Fruit fly (Drosophila melanogaster): ENCODE measurements around the gene CG11686.
A peak's percentile ranks its signal among the peaks of the same experiment; 100 is the strongest.

CG11686 gene

DNA sequence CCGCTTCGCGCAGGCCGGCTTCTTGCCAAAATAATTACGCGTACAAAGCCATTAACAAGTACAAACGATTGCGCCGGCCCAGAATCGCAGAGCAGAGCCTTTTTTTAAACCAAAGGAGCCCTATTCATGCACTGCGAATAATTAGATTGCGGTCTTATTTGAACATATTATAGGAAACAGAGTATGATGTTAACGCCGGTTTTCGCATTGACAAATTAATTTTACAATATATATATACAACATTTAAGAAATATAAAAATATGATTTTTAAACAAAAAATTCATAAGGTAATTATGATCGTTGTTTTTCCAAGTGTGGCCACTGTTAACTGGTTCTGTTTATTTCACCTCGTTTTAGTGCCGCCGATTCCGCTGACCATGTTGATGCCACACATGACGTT lies 45.1 kb upstream of the CG11686 start:
- TF ChIP-seq nom (GFP tag; optimal IDR thresholded peaks at IDR 0.05), result peak; percentile 32
- TF ChIP-seq CG14965 (GFP tag; optimal IDR thresholded peaks at IDR 0.05; ENCODE audit: borderline replicate concordance), result no peak

DNA sequence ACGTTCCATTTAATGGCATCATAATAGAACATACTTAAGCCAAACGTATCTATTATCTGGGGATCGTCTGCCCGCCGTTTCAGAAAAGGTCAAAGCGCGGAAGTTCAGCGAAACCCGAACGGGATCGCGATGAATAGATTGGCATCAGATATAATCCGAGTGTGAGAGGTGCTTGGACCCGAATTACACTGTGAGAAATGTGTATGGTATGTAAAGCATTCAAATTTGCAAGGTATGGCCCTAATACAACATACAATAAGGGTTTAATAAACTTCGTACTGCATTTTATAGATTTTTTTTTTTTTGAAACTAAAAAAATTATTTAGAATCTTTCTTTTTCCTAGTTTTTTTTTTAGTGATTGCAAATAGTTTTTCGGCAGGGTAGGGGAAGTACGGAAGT lies 41.4 kb upstream of the CG11686 start:
- TF ChIP-seq Med (GFP tag) (peak; percentile 64), CG18599 (GFP tag; optimal IDR thresholded peaks at IDR 0.05) (peak; percentile 21), CG32532 (GFP tag; IDR thresholded peaks at IDR 0.05) (peak; percentile 69), pb (GFP tag; optimal IDR thresholded peaks at IDR 0.05) (no peak), CG17361 (GFP tag; IDR thresholded peaks at IDR 0.05) (0 out of 3 replicates have a peak, but pooled peaks have one; percentile 17), Blimp-1 (GFP tag; optimal IDR thresholded peaks at IDR 0.05) (no peak), CG17359 (tag; optimal IDR thresholded peaks at IDR 0.05) (no peak), CG2120 (GFP tag; optimal IDR thresholded peaks at IDR 0.05) (peak; percentile 22), Mrtf (GFP tag; IDR thresholded peaks at IDR 0.05) (0 out of 3 replicates have a peak, but pooled peaks have one; percentile 33), CG4820 (GFP tag; optimal IDR thresholded peaks at IDR 0.05) (no peak), ind (GFP tag; optimal IDR thresholded peaks at IDR 0.05) (peak; percentile 7), CG31441 (GFP tag; IDR thresholded peaks at IDR 0.05) (0 out of 2 replicates have a peak, but pooled peaks have one; percentile 16), Trl (optimal IDR thresholded peaks at IDR 0.05) (no peak), Trl (GFP tag; optimal IDR thresholded peaks at IDR 0.05) (no peak), CG17829 (tag; optimal IDR thresholded peaks at IDR 0.05) (no peak), dan (GFP tag; IDR thresholded peaks at IDR 0.05) (no peak), exex (tag; optimal IDR thresholded peaks at IDR 0.05) (no peak), vfl (GFP tag; optimal IDR thresholded peaks at IDR 0.05) (no peak), klu (GFP tag; IDR thresholded peaks at IDR 0.05) (no peak), CG11696 (GFP tag; IDR thresholded peaks at IDR 0.05) (no peak), Dip3 (GFP tag; optimal IDR thresholded peaks at IDR 0.05) (no peak), peb (GFP tag; IDR thresholded peaks at IDR 0.05) (no peak), prd (optimal IDR thresholded peaks at IDR 0.05) (no peak), prd (GFP tag; IDR thresholded peaks at IDR 0.05) (peak; percentile 38; the same call in 1 of the 3 replicates), CG7839 (tag; optimal IDR thresholded peaks at IDR 0.05) (peak; percentile 33), Awh (GFP tag; IDR thresholded peaks at IDR 0.05) (no peak), rib (GFP tag; IDR thresholded peaks at IDR 0.05) (peak; percentile 28; the same call in 1 of the 2 replicates), bcd (GFP tag; optimal IDR thresholded peaks at IDR 0.05) (peak; percentile 1), CG12769 (tag; optimal IDR thresholded peaks at IDR 0.05) (peak; percentile 61), Rfx (GFP tag; IDR thresholded peaks at IDR 0.05) (peak; percentile 76), Fer3 (tag; optimal IDR thresholded peaks at IDR 0.05) (peak; percentile 2), Dip2 (GFP tag; IDR thresholded peaks at IDR 0.05) (no peak), CG4617 (GFP tag; optimal IDR thresholded peaks at IDR 0.05; ENCODE audit: borderline replicate concordance) (no peak), ken (GFP tag; IDR thresholded peaks at IDR 0.05) (no peak), Meics (GFP tag; optimal IDR thresholded peaks at IDR 0.05) (peak; percentile 45), grau (tag; optimal IDR thresholded peaks at IDR 0.05) (peak; percentile 26), NFAT (GFP tag; IDR thresholded peaks at IDR 0.05) (peak; percentile 58; the same call in 1 of the 2 replicates), CG10147 (GFP tag; optimal IDR thresholded peaks at IDR 0.05) (peak; percentile 30), Lhr (GFP tag; optimal IDR thresholded peaks at IDR 0.05) (no peak), CG8089 (GFP tag; optimal IDR thresholded peaks at IDR 0.05) (no peak), Ada2b (GFP tag; IDR thresholded peaks at IDR 0.05) (peak; percentile 46), CG7556 (GFP tag; optimal IDR thresholded peaks at IDR 0.05) (peak; percentile 10), CG7928 (GFP tag; optimal IDR thresholded peaks at IDR 0.05) (peak; percentile 10), grn (GFP tag; optimal IDR thresholded peaks at IDR 0.05) (peak; percentile 5), CG8290 (GFP tag; optimal IDR thresholded peaks at IDR 0.05) (no peak), CG8290 (tag; optimal IDR thresholded peaks at IDR 0.05) (no peak), jing (GFP tag; optimal IDR thresholded peaks at IDR 0.05) (no peak), sob (GFP tag; IDR thresholded peaks at IDR 0.05) (0 out of 2 replicates have a peak, but pooled peaks have one; percentile 35), CG3995 (GFP tag; optimal IDR thresholded peaks at IDR 0.05) (no peak)

All from whole organism, embryonic.